Fruit fly (Drosophila melanogaster): ENCODE data around the gene CG17260.
A peak's percentile ranks its signal among the peaks of the same experiment; 100 is the strongest.

CG17260 gene

dm6 chr2L:3012780-3013179 is 24.2 kb upstream of the CG17260 start (continued):
- TF ChIP-seq Xrp1 (GFP tag; IDR thresholded peaks at IDR 0.05) (peak; percentile 58; the same call in 1 of the 2 replicates), CG10431 (GFP tag; optimal IDR thresholded peaks at IDR 0.05) (no peak), Scr (GFP tag; IDR thresholded peaks at IDR 0.05; ENCODE audit: partially characterized antibody) (no peak), vvl (GFP tag; IDR thresholded peaks at IDR 0.05) (peak; percentile 56; the same call in 1 of the 2 replicates), sob (GFP tag; IDR thresholded peaks at IDR 0.05) (peak; percentile 35; the same call in 1 of the 2 replicates), CG4282 (GFP tag; optimal IDR thresholded peaks at IDR 0.05) (no peak), ci (GFP tag; IDR thresholded peaks at IDR 0.05) (peak; percentile 65; the same call in 1 of the 3 replicates), Ada2b (GFP tag; IDR thresholded peaks at IDR 0.05) (0 out of 2 replicates have a peak, but pooled peaks have one; percentile 9), lilli (GFP tag; optimal IDR thresholded peaks at IDR 0.05) (peak; percentile 9), CG1024 (GFP tag; IDR thresholded peaks at IDR 0.05) (no peak), HmgZ (tag; optimal IDR thresholded peaks at IDR 0.05) (no peak), CoRest (tag; optimal IDR thresholded peaks at IDR 0.05) (peak; percentile 7), CG3847 (GFP tag; IDR thresholded peaks at IDR 0.05) (no peak), gce (GFP tag; IDR thresholded peaks at IDR 0.05) (0 out of 3 replicates have a peak, but pooled peaks have one; percentile 29), Hmx (GFP tag; optimal IDR thresholded peaks at IDR 0.05) (no peak), CG9727 (GFP tag; optimal IDR thresholded peaks at IDR 0.05) (peak; percentile 35), CG10462 (GFP tag; optimal IDR thresholded peaks at IDR 0.05) (no peak), CG8944 (GFP tag; optimal IDR thresholded peaks at IDR 0.05) (no peak), sr (GFP tag; IDR thresholded peaks at IDR 0.05) (no peak), tin (GFP tag; optimal IDR thresholded peaks at IDR 0.05) (peak; percentile 34), ara (GFP tag; IDR thresholded peaks at IDR 0.05) (peak; percentile 48), Sry-β (GFP tag; optimal IDR thresholded peaks at IDR 0.05) (no peak), HLH3B (GFP tag; IDR thresholded peaks at IDR 0.05) (peak; percentile 50)

dm6 chr2L:3018212-3018611 is 18.8 kb upstream of the CG17260 start, which contains the start of the genes CG17224 and CG17264:
Gene CG17224, minus strand, starts transcription at chr2L:3018308.
Gene CG17264, plus strand, starts transcription at chr2L:3018508.
- TF ChIP-seq CG12236 (GFP tag; optimal IDR thresholded peaks at IDR 0.05) (no peak), trem (tag; optimal IDR thresholded peaks at IDR 0.05) (peak; percentile 20), sr (GFP tag; IDR thresholded peaks at IDR 0.05) (peak; percentile 45; the same call in 1 of the 3 replicates), CG6689 (GFP tag; IDR thresholded peaks at IDR 0.05) (no peak), Dbx (GFP tag; IDR thresholded peaks at IDR 0.05) (no peak), stwl (tag; optimal IDR thresholded peaks at IDR 0.05) (peak; percentile 37), HLHmδ (GFP tag; optimal IDR thresholded peaks at IDR 0.05) (peak; percentile 52), crol (GFP tag; IDR thresholded peaks at IDR 0.05) (no peak), Hr51 (GFP tag; optimal IDR thresholded peaks at IDR 0.05) (no peak), sens (GFP tag) (peak; percentile 73), Ptx1 (GFP tag; IDR thresholded peaks at IDR 0.05) (no peak), pfk (GFP tag; optimal IDR thresholded peaks at IDR 0.05) (peak; percentile 86), CG13287 (GFP tag; IDR thresholded peaks at IDR 0.05; ENCODE audit: partially characterized antibody) (no peak), Med (GFP tag) (peak; percentile 3), CoRest (tag; optimal IDR thresholded peaks at IDR 0.05) (no peak), Dref (GFP tag; IDR thresholded peaks at IDR 0.05) (no peak), CG7963 (GFP tag; IDR thresholded peaks at IDR 0.05; ENCODE audit: partially characterized antibody) (no peak)

dm6 chr2L:3022986-3023385 is 14.0 kb upstream of the CG17260 start, which contains the start of the genes alpha4GT1 and Prp40:
Gene alpha4GT1, minus strand, starts transcription at chr2L:3023141.
Gene Prp40, plus strand, starts transcription at chr2L:3023226.
- TF ChIP-seq her (GFP tag; optimal IDR thresholded peaks at IDR 0.05) = no peak
- TF ChIP-seq B-H2 (GFP tag; optimal IDR thresholded peaks at IDR 0.05) = no peak
- no peak for TF ChIP-seq twi (tag; optimal IDR thresholded peaks at IDR 0.05)
- no peak for TF ChIP-seq wor (GFP tag; IDR thresholded peaks at IDR 0.05)
- no peak for TF ChIP-seq CG30020 (tag; optimal IDR thresholded peaks at IDR 0.05)
- TF ChIP-seq CG1603 (tag; optimal IDR thresholded peaks at IDR 0.05) = no peak
- peak; percentile 90 for TF ChIP-seq zen2 (GFP tag; IDR thresholded peaks at IDR 0.05; ENCODE audit: partially characterized antibody)
- no peak for TF ChIP-seq CG17328 (GFP tag; IDR thresholded peaks at IDR 0.05)
- no peak for TF ChIP-seq Usf (GFP tag; optimal IDR thresholded peaks at IDR 0.05)
- TF ChIP-seq CG10209 (GFP tag; optimal IDR thresholded peaks at IDR 0.05) = no peak
- no peak for TF ChIP-seq Atf3 (GFP tag; optimal IDR thresholded peaks at IDR 0.05)
- TF ChIP-seq Xbp1 (GFP tag; optimal IDR thresholded peaks at IDR 0.05) = no peak
- no peak for TF ChIP-seq tx (GFP tag; optimal IDR thresholded peaks at IDR 0.05)
- no peak for TF ChIP-seq Ets65A (GFP tag)

Data from whole organism, embryonic.